Worm (Caenorhabditis elegans) whole organism, young adult: ENCODE measurements around the gene acr-24.

ENCODE experiments used
- B0019.2 ChIP-seq: fragments of 200-800 bp; sonication (Bioruptor generic); conservative IDR thresholded peaks from 2 replicates; pipeline ENCODE4 v1.3.6; 2022; ENCODE audit warnings: missing genetic modification reagents, missing genetic modification characterization, missing compliant biosample characterization
- B0261.1 ChIP-seq: sonication (generic microtip); optimal IDR thresholded peaks from 2 replicates; lab custom pipeline; 2016; ENCODE audit warnings: mild to moderate bottlenecking, missing genetic modification characterization, moderate library complexity, missing compliant biosample characterization
- F23B12.7 ChIP-seq: sonication (generic microtip); optimal IDR thresholded peaks from 2 replicates; lab custom pipeline; 2017; ENCODE audit warnings: missing genetic modification characterization, mild to moderate bottlenecking, missing compliant biosample characterization, antibody characterized with exemption, moderate library complexity; ENCODE audit not compliant: insufficient read depth
- K11D2.4 ChIP-seq: fragments of 200-800 bp; sonication (Bioruptor generic); IDR thresholded peaks from 2 replicates; pipeline ENCODE4 v1.3.6; 2022; ENCODE audit warnings: missing genetic modification reagents, missing genetic modification characterization, missing compliant biosample characterization
- Y53G8AR.9 ChIP-seq: fragments of 200-800 bp; sonication (Bioruptor generic); conservative IDR thresholded peaks from 2 replicates; pipeline ENCODE4 v1.3.6; 2022; ENCODE audit warnings: missing genetic modification reagents, missing genetic modification characterization, missing compliant biosample characterization
- Y56A3A.18 ChIP-seq: fragments of 200-800 bp; sonication (Bioruptor generic); IDR thresholded peaks from 2 replicates; pipeline ENCODE4 v1.3.6; 2022; ENCODE audit warnings: missing genetic modification reagents, missing genetic modification characterization, missing compliant biosample characterization
- Y79H2A.3 ChIP-seq: fragments of 200-800 bp; sonication (Bioruptor generic); conservative IDR thresholded peaks from 2 replicates; pipeline ENCODE4 v1.3.6; 2022; ENCODE audit warnings: missing genetic modification reagents, missing genetic modification characterization, missing compliant biosample characterization
- akir-1 ChIP-seq: fragments of 200-800 bp; sonication (Bioruptor generic); optimal IDR thresholded peaks from 2 replicates; lab custom pipeline; 2018; ENCODE audit warnings: mild to moderate bottlenecking, missing genetic modification characterization, moderate library complexity, missing compliant biosample characterization
- ama-1 ChIP-seq, 3 experiments: fragments of 150-350 bp in 1 of 3; sonication (generic microtip) in 2 of 3; optimal IDR thresholded peaks; 2 replicates each; lab custom pipeline; 2014 to 2018; ENCODE audit warnings: missing biosample characterization in 2 of 3, missing genetic modification characterization in 2 of 3, missing genetic modification reagents in 2 of 3
- attf-3 ChIP-seq: fragments of 200-800 bp; sonication (Bioruptor generic); conservative IDR thresholded peaks from 2 replicates; pipeline ENCODE4 v1.3.6; 2022; ENCODE audit warnings: missing genetic modification reagents, missing genetic modification characterization, missing compliant biosample characterization
- attf-6 ChIP-seq: fragments of 200-800 bp; sonication (Bioruptor generic); IDR thresholded peaks from 2 replicates; pipeline ENCODE4 v1.3.6; 2022; ENCODE audit warnings: missing genetic modification reagents, missing genetic modification characterization, missing compliant biosample characterization
- bed-2 ChIP-seq: fragments of 200-800 bp; sonication (Bioruptor generic); IDR thresholded peaks from 2 replicates; pipeline ENCODE4 v1.3.6; 2022; ENCODE audit warnings: missing genetic modification reagents, missing genetic modification characterization, missing compliant biosample characterization
- cebp-1 ChIP-seq, 2 experiments: fragments of 200-800 bp in 1 of 2; sonication (Bioruptor generic) in 1 of 2; sonication (generic microtip) in 1 of 2; IDR thresholded peaks in 1 of 2; optimal IDR thresholded peaks in 1 of 2; 2 replicates each; pipeline versions ENCODE4 v1.3.6 to Lab custom; 2017 to 2022; ENCODE audit warnings: missing compliant biosample characterization in 2 of 2, missing genetic modification characterization in 2 of 2, mild to moderate bottlenecking in 1 of 2, missing genetic modification reagents in 1 of 2, moderate library complexity in 1 of 2
- ceh-58 ChIP-seq: fragments of 200-800 bp; sonication (Bioruptor generic); IDR thresholded peaks from 2 replicates; pipeline ENCODE4 v1.3.6; 2022; ENCODE audit warnings: missing genetic modification characterization, missing compliant biosample characterization
- ceh-91 ChIP-seq: fragments of 200-800 bp; sonication (Bioruptor generic); IDR thresholded peaks from 2 replicates; pipeline ENCODE4 v1.3.6; 2022; ENCODE audit warnings: missing genetic modification reagents, missing genetic modification characterization, missing compliant biosample characterization
- die-1 ChIP-seq: sonication (generic microtip); optimal IDR thresholded peaks from 2 replicates; lab custom pipeline; 2016; ENCODE audit warnings: missing genotype, mild to moderate bottlenecking, missing genetic modification characterization, missing compliant biosample characterization
- dpl-1 ChIP-seq: fragments of 150-350 bp; optimal IDR thresholded peaks from 2 replicates; lab custom pipeline; 2014; ENCODE audit warnings: missing biosample characterization, missing genetic modification reagents, missing genetic modification characterization
- efl-1 ChIP-seq: fragments of 150-350 bp; optimal IDR thresholded peaks from 2 replicates; lab custom pipeline; 2014; ENCODE audit warnings: missing biosample characterization, missing genetic modification reagents, missing genetic modification characterization
- egrh-3 ChIP-seq: fragments of 200-800 bp; sonication (Bioruptor generic); IDR thresholded peaks from 2 replicates; pipeline ENCODE4 v1.3.6; 2022; ENCODE audit warnings: missing genetic modification reagents, missing genetic modification characterization, missing compliant biosample characterization
- hlh-12 ChIP-seq: sonication (generic microtip); optimal IDR thresholded peaks from 2 replicates; lab custom pipeline; 2016; ENCODE audit warnings: missing genetic modification characterization, missing compliant biosample characterization
- hrde-1 ChIP-seq: sonication (generic microtip); optimal IDR thresholded peaks from 2 replicates; lab custom pipeline; 2016; ENCODE audit warnings: missing genetic modification characterization, mild to moderate bottlenecking, missing compliant biosample characterization, moderate library complexity, missing genotype, missing genetic modification reagents, borderline replicate concordance
- lag-1 ChIP-seq: fragments of 200-800 bp; sonication (Bioruptor generic); IDR thresholded peaks from 2 replicates; pipeline ENCODE4 v1.3.6; 2022; ENCODE audit warnings: missing genetic modification reagents, missing genetic modification characterization, missing compliant biosample characterization
- lin-40 ChIP-seq: sonication (generic microtip); optimal IDR thresholded peaks from 2 replicates; lab custom pipeline; 2016; ENCODE audit warnings: missing genetic modification characterization, mild to moderate bottlenecking, missing compliant biosample characterization, missing genotype, missing genetic modification reagents
- lin-54 ChIP-seq: fragments of 200-800 bp; sonication (Bioruptor generic); optimal IDR thresholded peaks from 2 replicates; lab custom pipeline; 2018; ENCODE audit warnings: mild to moderate bottlenecking, missing genetic modification characterization, missing compliant biosample characterization
- madf-6 ChIP-seq: fragments of 200-800 bp; sonication (Bioruptor generic); IDR thresholded peaks from 2 replicates; pipeline ENCODE4 v1.3.6; 2022; ENCODE audit warnings: missing genetic modification reagents, missing genetic modification characterization, missing compliant biosample characterization
- madf-8 ChIP-seq: fragments of 200-800 bp; sonication (Bioruptor generic); conservative IDR thresholded peaks from 2 replicates; pipeline ENCODE4 v1.3.6; 2022; ENCODE audit warnings: missing genetic modification reagents, missing genetic modification characterization, missing compliant biosample characterization
- mcd-1 ChIP-seq: fragments of 200-800 bp; sonication (Bioruptor generic); IDR thresholded peaks from 2 replicates; pipeline ENCODE4 v1.3.6; 2022; ENCODE audit warnings: missing genetic modification reagents, missing genetic modification characterization, missing compliant biosample characterization
- mel-28 ChIP-seq: sonication (generic microtip); optimal IDR thresholded peaks from 2 replicates; lab custom pipeline; 2016; ENCODE audit warnings: borderline replicate concordance, mild to moderate bottlenecking, missing genetic modification characterization, missing compliant biosample characterization
- mes-4 ChIP-seq: sonication (generic microtip); optimal IDR thresholded peaks from 2 replicates; lab custom pipeline; 2016; ENCODE audit warnings: missing genotype, missing genetic modification characterization, missing compliant biosample characterization
- mxl-1 ChIP-seq: sonication (generic microtip); optimal IDR thresholded peaks from 2 replicates; lab custom pipeline; 2016; ENCODE audit warnings: missing genetic modification characterization, missing compliant biosample characterization
- nfya-1 ChIP-seq: sonication (generic microtip); optimal IDR thresholded peaks from 2 replicates; lab custom pipeline; 2017; ENCODE audit warnings: antibody characterized with exemption, missing compliant biosample characterization, missing genetic modification characterization, borderline replicate concordance; ENCODE audit not compliant: insufficient read depth
- nhr-120 ChIP-seq: fragments of 200-800 bp; sonication (Bioruptor generic); IDR thresholded peaks from 2 replicates; pipeline ENCODE4 v1.3.6; 2022; ENCODE audit warnings: missing genetic modification characterization, missing compliant biosample characterization
- nhr-179 ChIP-seq: sonication (generic microtip); optimal IDR thresholded peaks from 2 replicates; lab custom pipeline; 2016; ENCODE audit warnings: mild to moderate bottlenecking, missing genetic modification characterization, missing compliant biosample characterization
- nhr-27 ChIP-seq: fragments of 200-800 bp; sonication (Bioruptor generic); optimal IDR thresholded peaks from 2 replicates; lab custom pipeline; 2018; ENCODE audit warnings: mild to moderate bottlenecking, missing genetic modification characterization, moderate library complexity, missing compliant biosample characterization
- nhr-90 ChIP-seq: sonication (generic microtip); optimal IDR thresholded peaks from 2 replicates; lab custom pipeline; 2016; ENCODE audit warnings: missing genotype, mild to moderate bottlenecking, missing genetic modification characterization, missing compliant biosample characterization
- sdz-38 ChIP-seq: sonication (generic microtip); optimal IDR thresholded peaks from 2 replicates; lab custom pipeline; 2016; ENCODE audit warnings: missing genotype, missing genetic modification characterization, missing compliant biosample characterization
- sea-2 ChIP-seq: fragments of 200-800 bp; sonication (Bioruptor generic); IDR thresholded peaks from 2 replicates; pipeline ENCODE4 v1.3.6; 2022; ENCODE audit warnings: missing genetic modification characterization, missing compliant biosample characterization
- snpc-1.1 ChIP-seq: sonication (generic microtip); optimal IDR thresholded peaks from 2 replicates; lab custom pipeline; 2017; ENCODE audit warnings: missing genetic modification characterization, mild to moderate bottlenecking, missing compliant biosample characterization, antibody characterized with exemption, moderate library complexity, missing genotype, missing genetic modification reagents; ENCODE audit not compliant: insufficient read depth
- snpc-4 ChIP-seq, 5 experiments: fragments of 150-350 bp in 1 of 5; sonication (generic microtip) in 4 of 5; optimal IDR thresholded peaks; 2 replicates each; lab custom pipeline; 2014 to 2018; ENCODE audit warnings: missing genetic modification characterization in 5 of 5, missing biosample characterization in 3 of 5, antibody characterized with exemption in 2 of 5, mild to moderate bottlenecking in 2 of 5, missing compliant biosample characterization in 2 of 5, missing genotype in 2 of 5, moderate library complexity in 2 of 5, missing genetic modification reagents in 1 of 5
- sptf-2 ChIP-seq: fragments of 200-800 bp; sonication (Bioruptor generic); optimal IDR thresholded peaks from 2 replicates; lab custom pipeline; 2018; ENCODE audit warnings: mild to moderate bottlenecking, missing genetic modification characterization, missing compliant biosample characterization
- unc-130 ChIP-seq: sonication (generic microtip); optimal IDR thresholded peaks from 2 replicates; lab custom pipeline; 2016; ENCODE audit warnings: missing genetic modification reagents, missing genetic modification characterization, missing compliant biosample characterization
- zfh-2 ChIP-seq: fragments of 200-800 bp; sonication (Bioruptor generic); conservative IDR thresholded peaks from 2 replicates; pipeline ENCODE4 v1.3.6; 2022; ENCODE audit warnings: missing genetic modification reagents, missing genetic modification characterization, missing compliant biosample characterization
- ztf-18 ChIP-seq: sonication (generic microtip); optimal IDR thresholded peaks from 2 replicates; lab custom pipeline; 2016; ENCODE audit warnings: missing genotype, mild to moderate bottlenecking, missing genetic modification characterization, missing compliant biosample characterization

Gene acr-24

ce11 chrIV:15472387-15472859, 24.9 kb upstream of the acr-24 start, which contains the start of gene Y73F8A.27 (continued):
- peak; percentile 87 for TF ChIP-seq snpc-4 (GFP tag; optimal IDR thresholded peaks at IDR 0.05; lab: Kevin White, UChicago)
- TF ChIP-seq snpc-4 (tag; optimal IDR thresholded peaks at IDR 0.05; lab: Kevin White, UChicago), result peak; percentile 86 to 94 (median 90)
- TF ChIP-seq ama-1 (optimal IDR thresholded peaks at IDR 0.05; lab: Kevin White, UChicago), result no peak
- no peak for TF ChIP-seq ama-1 (GFP tag; optimal IDR thresholded peaks at IDR 0.05; lab: Kevin White, UChicago)
- TF ChIP-seq cebp-1 (GFP tag; IDR thresholded peaks at IDR 0.05; lab: Robert Waterston, UW), result no peak
- peak; percentile 88 for TF ChIP-seq cebp-1 (tag; optimal IDR thresholded peaks at IDR 0.05; lab: Kevin White, UChicago)
- peak; percentile 95 for TF ChIP-seq lin-40 (tag; lab: Kevin White, UChicago)
- TF ChIP-seq lin-54 (GFP tag; lab: Kevin White, UChicago), result peak; percentile 90
- TF ChIP-seq ceh-58 (GFP tag; lab: Robert Waterston, UW), result no peak

DNA sequence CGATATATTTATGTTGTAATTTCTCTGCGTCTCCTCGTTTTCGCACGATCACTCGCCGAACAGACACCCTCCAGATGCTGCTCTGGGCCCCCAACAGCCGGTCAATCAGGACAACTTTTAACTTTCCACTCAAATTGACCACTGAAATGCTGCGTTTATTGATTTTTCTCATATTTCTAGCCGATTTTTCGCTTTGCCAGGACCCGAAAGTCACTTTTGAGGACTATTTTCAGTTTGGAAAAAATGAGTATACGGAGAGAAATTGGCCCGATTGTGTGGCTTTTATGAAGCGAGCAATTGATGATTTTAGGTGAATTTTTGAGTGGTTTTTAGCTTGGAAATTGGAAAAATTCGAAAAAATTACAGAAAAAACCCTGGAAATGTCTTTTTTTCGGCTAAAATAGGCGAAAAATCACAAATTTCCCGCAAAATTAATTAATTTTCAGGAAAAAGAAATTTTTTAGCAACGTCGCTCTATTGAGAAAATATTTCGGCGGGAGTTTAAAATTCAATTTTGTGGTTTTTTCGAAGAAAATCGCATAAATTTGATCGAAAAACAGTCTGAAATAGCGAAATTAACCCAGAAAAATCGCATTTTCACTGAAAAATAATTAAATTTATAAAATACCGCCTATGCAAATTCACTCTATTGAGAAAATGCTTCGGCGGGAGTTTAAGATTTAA, 23.6 kb upstream of the acr-24 start, which contains the start of gene Y73F8A.26:
Gene Y73F8A.26 (plus strand): TSS at position 73 of the 684 bp plus-strand sequence.
- TF ChIP-seq madf-6 (GFP tag; lab: Robert Waterston, UW) (peak; percentile 37; the same call in 1 of the 2 replicates), attf-6 (GFP tag; lab: Robert Waterston, UW) (peak; percentile 88), hrde-1 (tag; lab: Kevin White, UChicago) (peak; percentile 74), madf-8 (GFP tag; lab: Robert Waterston, UW) (no peak), unc-130 (GFP tag; lab: Kevin White, UChicago) (no peak), ceh-91 (GFP tag; lab: Robert Waterston, UW) (no peak), B0261.1 (tag; lab: Kevin White, UChicago) (no peak), nhr-27 (tag; lab: Kevin White, UChicago) (no peak), ztf-18 (peak; percentile 75), nhr-90 (tag; lab: Kevin White, UChicago) (peak; percentile 12), akir-1 (GFP tag; lab: Kevin White, UChicago) (no peak), nhr-179 (tag; lab: Kevin White, UChicago) (no peak), egrh-3 (GFP tag; lab: Robert Waterston, UW) (no peak), efl-1 (GFP tag; lab: Kevin White, UChicago) (no peak), nfya-1 (tag; lab: Kevin White, UChicago) (no peak), sptf-2 (GFP tag; lab: Kevin White, UChicago) (no peak), dpl-1 (GFP tag; lab: Kevin White, UChicago) (no peak), nhr-120 (no peak), mel-28 (tag; lab: Kevin White, UChicago) (no peak), attf-3 (GFP tag; lab: Robert Waterston, UW) (no peak), mxl-1 (no peak), mcd-1 (GFP tag; lab: Robert Waterston, UW) (peak; percentile 65), K11D2.4 (GFP tag; lab: Robert Waterston, UW) (no peak), bed-2 (GFP tag; lab: Robert Waterston, UW) (no peak), sdz-38 (no peak), ama-1 (optimal IDR thresholded peaks at IDR 0.05; lab: Kevin White, UChicago) (no peak), ama-1 (GFP tag; optimal IDR thresholded peaks at IDR 0.05; lab: Kevin White, UChicago) (peak in 1 of 2 experiments; percentile 12), zfh-2 (no peak), lag-1 (GFP tag; lab: Robert Waterston, UW) (no peak), hlh-12 (tag; lab: Kevin White, UChicago) (no peak), sea-2 (GFP tag; lab: Robert Waterston, UW) (no peak), Y56A3A.18 (no peak), Y79H2A.3 (peak; percentile 53; the same call in 1 of the 2 replicates), B0019.2 (GFP tag; lab: Robert Waterston, UW) (no peak), mes-4 (tag; lab: Kevin White, UChicago) (no peak), F23B12.7 (no peak), die-1 (no peak), Y53G8AR.9 (GFP tag; lab: Robert Waterston, UW) (no peak), snpc-1.1 (tag; lab: Kevin White, UChicago) (no peak)
